Fruit fly (Drosophila melanogaster): ENCODE data around the gene CG9747.

Gene CG9747

dm6 chr3R:30203104-30203986, 12.3 kb upstream of the CG9747 start (continued):
- TF ChIP-seq dsx (GFP tag; optimal IDR thresholded peaks at IDR 0.05; ENCODE audit: poor library complexity, severe bottlenecking) (peak; percentile 60), CG6808 (GFP tag; optimal IDR thresholded peaks at IDR 0.05) (peak; percentile 66), ss (GFP tag; optimal IDR thresholded peaks at IDR 0.05) (peak; percentile 61 to 72), CG6854 (GFP tag; optimal IDR thresholded peaks at IDR 0.05) (no peak), dac (GFP tag; optimal IDR thresholded peaks at IDR 0.05) (peak; percentile 59), CG11294 (GFP tag; IDR thresholded peaks at IDR 0.05) (peak; percentile 70), Hr39 (GFP tag; optimal IDR thresholded peaks at IDR 0.05) (peak; percentile 40), CG6163 (GFP tag; IDR thresholded peaks at IDR 0.05) (peak; percentile 84), Blimp-1 (GFP tag; optimal IDR thresholded peaks at IDR 0.05) (no peak), svp (GFP tag) (peak; percentile 67), CG9139 (GFP tag; optimal IDR thresholded peaks at IDR 0.05) (peak; percentile 2), Eip75B (GFP tag; optimal IDR thresholded peaks at IDR 0.05) (peak; percentile 79), Sox14 (GFP tag; optimal IDR thresholded peaks at IDR 0.05) (peak; percentile 40), achi (GFP tag; optimal IDR thresholded peaks at IDR 0.05) (peak; percentile 80), fd85E (GFP tag; optimal IDR thresholded peaks at IDR 0.05) (peak; percentile 13), eg (GFP tag; IDR thresholded peaks at IDR 0.05) (peak; percentile 75; the same call in 2 of the 3 replicates), lz (GFP tag; optimal IDR thresholded peaks at IDR 0.05) (peak; percentile 59), fkh (GFP tag; optimal IDR thresholded peaks at IDR 0.05) (peak; percentile 99), spab (GFP tag; optimal IDR thresholded peaks at IDR 0.05) (peak; percentile 48), CG11902 (GFP tag; optimal IDR thresholded peaks at IDR 0.05) (peak; percentile 69), CG10669 (GFP tag; optimal IDR thresholded peaks at IDR 0.05) (peak; percentile 72), salr (GFP tag; optimal IDR thresholded peaks at IDR 0.05) (peak in 1 of 2 experiments; percentile 63), acj6 (GFP tag; optimal IDR thresholded peaks at IDR 0.05) (peak; percentile 60), CG15336 (GFP tag; IDR thresholded peaks at IDR 0.05) (peak; percentile 64; the same call in 1 of the 2 replicates), Smox (GFP tag; optimal IDR thresholded peaks at IDR 0.05) (peak; percentile 33)

DNA sequence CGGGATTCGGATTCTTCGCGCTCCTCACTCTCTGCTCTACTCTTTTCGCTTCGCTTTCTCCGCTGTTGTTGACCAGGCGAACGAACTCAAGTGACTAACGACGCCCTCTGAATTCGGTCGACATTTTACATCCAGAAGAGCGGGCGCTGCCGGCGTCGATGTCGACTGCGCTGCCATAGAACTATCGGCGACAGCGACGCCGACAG, 11.7 kb upstream of the CG9747 start, which contains the start of gene CG9743:
TSS of gene CG9743 (minus strand) at position 101 of the 206 bp plus-strand sequence.
- no peak for TF ChIP-seq Hr4 (GFP tag; optimal IDR thresholded peaks at IDR 0.05)
- TF ChIP-seq CG11762 (GFP tag; optimal IDR thresholded peaks at IDR 0.05; ENCODE audit: insufficient read depth): no peak
- TF ChIP-seq CG11902 (GFP tag; optimal IDR thresholded peaks at IDR 0.05): no peak
- TF ChIP-seq Gug (GFP tag; IDR thresholded peaks at IDR 0.05): no peak
- TF ChIP-seq achi (GFP tag; optimal IDR thresholded peaks at IDR 0.05): no peak
- TF ChIP-seq fd59A (GFP tag; optimal IDR thresholded peaks at IDR 0.05): no peak
- TF ChIP-seq net (GFP tag; optimal IDR thresholded peaks at IDR 0.05): no peak
- no peak for TF ChIP-seq CG16779 (tag; optimal IDR thresholded peaks at IDR 0.05)
- TF ChIP-seq ss (GFP tag; optimal IDR thresholded peaks at IDR 0.05): no peak
- no peak for TF ChIP-seq topi (GFP tag; optimal IDR thresholded peaks at IDR 0.05)
- no peak for TF ChIP-seq CG4318 (GFP tag; optimal IDR thresholded peaks at IDR 0.05)
- TF ChIP-seq Met (GFP tag; optimal IDR thresholded peaks at IDR 0.05): no peak
- TF ChIP-seq fkh (GFP tag; optimal IDR thresholded peaks at IDR 0.05): no peak
- TF ChIP-seq Ets21C (GFP tag; optimal IDR thresholded peaks at IDR 0.05): no peak
- TF ChIP-seq CG31627 (GFP tag; optimal IDR thresholded peaks at IDR 0.05): no peak
- TF ChIP-seq CG34406 (GFP tag; optimal IDR thresholded peaks at IDR 0.05): no peak
- TF ChIP-seq Eip78C (GFP tag): no peak

DNA sequence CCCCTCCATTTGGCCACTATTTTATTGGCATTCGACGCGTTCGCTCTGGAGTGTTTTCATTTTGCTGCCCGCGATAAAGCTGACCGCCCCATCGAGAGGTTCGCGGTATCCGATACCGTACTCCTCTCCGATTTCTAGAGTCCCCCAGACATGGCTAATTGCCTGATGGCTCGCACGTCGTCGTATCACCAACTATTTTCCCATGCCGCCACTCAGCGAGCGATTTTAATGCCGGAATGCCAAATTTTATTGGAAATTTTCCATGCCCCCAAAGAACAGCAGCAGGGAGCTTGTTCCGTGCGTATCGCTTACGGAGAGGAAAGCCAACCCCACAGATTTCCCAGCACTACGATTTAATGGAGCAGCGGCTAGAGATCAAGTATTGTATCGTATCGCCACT, 10.0 kb upstream of the CG9747 start:
- TF ChIP-seq CG1621 (tag; optimal IDR thresholded peaks at IDR 0.05) (no peak), CG8119 (GFP tag; IDR thresholded peaks at IDR 0.05) (no peak)
